Worm (Caenorhabditis elegans) whole organism, L4 larva: ENCODE results near the gene fbxa-95.
A peak's percentile ranks its signal among the peaks of the same experiment; 100 is the strongest.

ENCODE experiments used
- D1046.2 ChIP-seq: fragments of 200-800 bp; sonication (Bioruptor generic); IDR thresholded peaks from 2 replicates; pipeline ENCODE4 v1.3.6; 2022; ENCODE audit warnings: missing genetic modification characterization, missing compliant biosample characterization
- F10B5.3 ChIP-seq: sonication (generic microtip); optimal IDR thresholded peaks from 2 replicates; lab custom pipeline; 2016; ENCODE audit warnings: mild to moderate bottlenecking, missing genetic modification characterization, missing compliant biosample characterization
- F44E2.7 ChIP-seq: fragments of 200-800 bp; sonication (Bioruptor generic); IDR thresholded peaks from 2 replicates; pipeline ENCODE4 v2.1.2; 2022; ENCODE audit warnings: missing genetic modification characterization, missing compliant biosample characterization
- F49E8.2 ChIP-seq: sonication (generic microtip); optimal IDR thresholded peaks from 2 replicates; lab custom pipeline; 2016; ENCODE audit warnings: missing compliant biosample characterization, mild to moderate bottlenecking, missing genetic modification characterization, borderline replicate concordance
- R02D3.7 ChIP-seq: fragments of 150-350 bp; sonication (generic microtip); optimal IDR thresholded peaks from 3 replicates; lab custom pipeline; 2014; ENCODE audit warnings: missing biosample characterization, missing genetic modification characterization
- Y105C5A.15 ChIP-seq: fragments of 200-800 bp; sonication (Bioruptor generic); IDR thresholded peaks from 2 replicates; pipeline ENCODE4 v1.3.6; 2022; ENCODE audit warnings: missing genetic modification characterization, missing compliant biosample characterization
- Y48G9A.11 ChIP-seq: fragments of 200-800 bp; sonication (Bioruptor generic); IDR thresholded peaks from 2 replicates; pipeline ENCODE4 v1.3.6; 2022; ENCODE audit warnings: missing genetic modification reagents, missing genetic modification characterization, missing compliant biosample characterization
- Y5F2A.4 ChIP-seq: fragments of 200-800 bp; sonication (Bioruptor generic); optimal IDR thresholded peaks from 2 replicates; lab custom pipeline; 2018; ENCODE audit warnings: mild to moderate bottlenecking, missing genetic modification characterization, missing compliant biosample characterization
- ZK337.2 ChIP-seq: fragments of 200-800 bp; sonication (Bioruptor generic); IDR thresholded peaks from 2 replicates; pipeline ENCODE4 v1.3.6; 2022; ENCODE audit warnings: missing genetic modification reagents, missing genetic modification characterization, missing compliant biosample characterization
- ZK546.5 ChIP-seq, 2 experiments: sonication (generic microtip); optimal IDR thresholded peaks; 2 replicates each; lab custom pipeline; 2017; ENCODE audit warnings: missing biosample characterization in 2 of 2, missing genetic modification characterization in 2 of 2
- aly-2 ChIP-seq: sonication (generic microtip); optimal IDR thresholded peaks from 2 replicates; lab custom pipeline; 2018; ENCODE audit warnings: missing biosample characterization, missing genetic modification characterization
- arid-1 ChIP-seq: fragments of 200-800 bp; sonication (Bioruptor generic); conservative IDR thresholded peaks from 2 replicates; pipeline ENCODE4 v1.3.6; 2022; ENCODE audit warnings: missing genetic modification reagents, missing genetic modification characterization, missing compliant biosample characterization
- ceh-44 ChIP-seq: fragments of 200-800 bp; sonication (Bioruptor generic); IDR thresholded peaks from 2 replicates; pipeline ENCODE4 v1.3.6; 2022; ENCODE audit warnings: missing genetic modification reagents, missing genetic modification characterization, missing compliant biosample characterization
- ceh-62 ChIP-seq: sonication (generic microtip); optimal IDR thresholded peaks from 2 replicates; lab custom pipeline; 2017; ENCODE audit warnings: missing biosample characterization, missing genetic modification characterization
- ctbp-1 ChIP-seq: fragments of 200-800 bp; sonication (Bioruptor generic); IDR thresholded peaks from 2 replicates; pipeline ENCODE4 v1.3.6; 2022; ENCODE audit warnings: missing genetic modification reagents, missing genetic modification characterization, missing compliant biosample characterization
- daf-8 ChIP-seq: fragments of 200-800 bp; sonication (Bioruptor generic); IDR thresholded peaks from 2 replicates; pipeline ENCODE4 v1.3.6; 2022; ENCODE audit warnings: missing genetic modification characterization, missing compliant biosample characterization
- dmd-9 ChIP-seq: fragments of 200-800 bp; sonication (Bioruptor generic); IDR thresholded peaks from 2 replicates; pipeline ENCODE4 v1.3.6; 2022; ENCODE audit warnings: missing genetic modification reagents, missing genetic modification characterization, missing compliant biosample characterization
- egl-27 ChIP-seq: sonication (generic microtip); optimal IDR thresholded peaks from 3 replicates; lab custom pipeline; 2017; ENCODE audit warnings: missing biosample characterization, missing genetic modification reagents, missing genetic modification characterization
- egl-43 ChIP-seq: fragments of 200-800 bp; sonication (Bioruptor generic); IDR thresholded peaks from 2 replicates; pipeline ENCODE4 v1.3.6; 2022; ENCODE audit warnings: missing genetic modification reagents, missing genetic modification characterization, missing compliant biosample characterization
- fos-1 ChIP-seq: fragments of 150-350 bp; optimal IDR thresholded peaks from 2 replicates; lab custom pipeline; 2014; ENCODE audit warnings: missing biosample characterization, missing genetic modification characterization
- lim-7 ChIP-seq: fragments of 200-800 bp; sonication (Bioruptor generic); IDR thresholded peaks from 2 replicates; pipeline ENCODE4 v1.3.6; 2022; ENCODE audit warnings: missing genetic modification characterization, missing compliant biosample characterization
- lin-13 ChIP-seq: fragments of 150-350 bp; optimal IDR thresholded peaks from 2 replicates; lab custom pipeline; 2014; ENCODE audit warnings: missing biosample characterization, missing genetic modification reagents, missing genetic modification characterization
- lin-38 ChIP-seq: fragments of 200-800 bp; sonication (Bioruptor generic); IDR thresholded peaks from 2 replicates; pipeline ENCODE4 v1.3.6; 2022; ENCODE audit warnings: missing genetic modification reagents, missing genetic modification characterization, missing compliant biosample characterization
- madf-9 ChIP-seq: fragments of 200-800 bp; sonication (Bioruptor generic); conservative IDR thresholded peaks from 2 replicates; pipeline ENCODE4 v1.3.6; 2022; ENCODE audit warnings: missing genetic modification reagents, missing genetic modification characterization, missing compliant biosample characterization
- mdl-1 ChIP-seq, 2 experiments: fragments of 150-350 bp in 1 of 2; sonication (generic microtip) in 1 of 2; optimal IDR thresholded peaks; 2 replicates each; lab custom pipeline; 2014 to 2017; ENCODE audit warnings: missing biosample characterization in 2 of 2, missing genetic modification characterization in 2 of 2
- mdt-29 ChIP-seq: fragments of 200-800 bp; sonication (Bioruptor generic); IDR thresholded peaks from 2 replicates; pipeline ENCODE4 v1.3.6; 2022; ENCODE audit warnings: missing genetic modification reagents, missing genetic modification characterization, missing compliant biosample characterization
- mes-2 ChIP-seq: sonication (generic microtip); optimal IDR thresholded peaks from 2 replicates; lab custom pipeline; 2016; ENCODE audit warnings: missing genotype, mild to moderate bottlenecking, missing genetic modification characterization, missing compliant biosample characterization; ENCODE audit not compliant: poor library complexity, severe bottlenecking
- mxl-3 ChIP-seq: fragments of 200-800 bp; sonication (Bioruptor generic); optimal IDR thresholded peaks from 2 replicates; lab custom pipeline; 2018; ENCODE audit warnings: mild to moderate bottlenecking, missing genetic modification characterization, missing compliant biosample characterization
- nhr-102 ChIP-seq: sonication (generic microtip); optimal IDR thresholded peaks from 2 replicates; lab custom pipeline; 2016; ENCODE audit warnings: mild to moderate bottlenecking, missing genetic modification characterization, moderate library complexity, missing compliant biosample characterization
- nhr-11 ChIP-seq: fragments of 150-350 bp; optimal IDR thresholded peaks from 2 replicates; lab custom pipeline; 2014; ENCODE audit warnings: missing biosample characterization, missing genetic modification characterization
- nhr-111 ChIP-seq: fragments of 200-800 bp; sonication (Bioruptor generic); optimal IDR thresholded peaks from 2 replicates; lab custom pipeline; 2018; ENCODE audit warnings: mild to moderate bottlenecking, missing genetic modification characterization, missing compliant biosample characterization
- nhr-28 ChIP-seq: fragments of 150-350 bp; optimal IDR thresholded peaks from 2 replicates; lab custom pipeline; 2014; ENCODE audit warnings: missing biosample characterization, missing genetic modification characterization
- nhr-42 ChIP-seq: fragments of 200-800 bp; sonication (Bioruptor generic); IDR thresholded peaks from 2 replicates; pipeline ENCODE4 v1.3.6; 2022; ENCODE audit warnings: missing genetic modification characterization, missing compliant biosample characterization
- nhr-76 ChIP-seq: fragments of 150-350 bp; optimal IDR thresholded peaks from 2 replicates; lab custom pipeline; 2014; ENCODE audit warnings: missing biosample characterization, missing genetic modification characterization
- nhr-77 ChIP-seq: fragments of 150-350 bp; optimal IDR thresholded peaks from 2 replicates; lab custom pipeline; 2014; ENCODE audit warnings: missing biosample characterization, missing genetic modification characterization
- rbr-2 ChIP-seq: sonication (generic microtip); optimal IDR thresholded peaks from 2 replicates; lab custom pipeline; 2016; ENCODE audit warnings: missing genotype, missing genetic modification characterization, missing compliant biosample characterization
- saeg-2 ChIP-seq: fragments of 200-800 bp; sonication (Bioruptor generic); IDR thresholded peaks from 2 replicates; pipeline ENCODE4 v1.3.6; 2022; ENCODE audit warnings: missing genetic modification reagents, missing genetic modification characterization, missing compliant biosample characterization
- sdz-12 ChIP-seq: fragments of 200-800 bp; sonication (Bioruptor generic); optimal IDR thresholded peaks from 2 replicates; lab custom pipeline; 2018; ENCODE audit warnings: mild to moderate bottlenecking, missing genetic modification characterization, missing compliant biosample characterization
- set-16 ChIP-seq: fragments of 200-800 bp; sonication (Bioruptor generic); IDR thresholded peaks from 2 replicates; pipeline ENCODE4 v1.3.6; 2022; ENCODE audit warnings: missing genetic modification reagents, missing genetic modification characterization, missing compliant biosample characterization
- skn-1 ChIP-seq: fragments of 150-350 bp; optimal IDR thresholded peaks from 2 replicates; lab custom pipeline; 2014; ENCODE audit warnings: missing biosample characterization, missing genetic modification characterization
- snpc-1.2 ChIP-seq: fragments of 200-800 bp; sonication (Bioruptor generic); IDR thresholded peaks from 2 replicates; pipeline ENCODE4 v1.3.6; 2022; ENCODE audit warnings: missing genetic modification reagents, missing genetic modification characterization, missing compliant biosample characterization
- spr-1 ChIP-seq: sonication (generic microtip); optimal IDR thresholded peaks from 2 replicates; lab custom pipeline; 2016; ENCODE audit warnings: mild to moderate bottlenecking, missing genetic modification characterization, missing compliant biosample characterization
- tag-97 ChIP-seq: fragments of 200-800 bp; sonication (Bioruptor generic); IDR thresholded peaks from 2 replicates; pipeline ENCODE4 v1.3.6; 2022; ENCODE audit warnings: missing genetic modification characterization, missing compliant biosample characterization
- vab-7 ChIP-seq: fragments of 200-800 bp; sonication (Bioruptor generic); IDR thresholded peaks from 2 replicates; pipeline ENCODE4 v1.3.6; 2022; ENCODE audit warnings: missing genetic modification reagents, missing genetic modification characterization, missing compliant biosample characterization
- zag-1 ChIP-seq: fragments of 150-350 bp; optimal IDR thresholded peaks from 2 replicates; lab custom pipeline; 2014; ENCODE audit warnings: missing biosample characterization, missing genetic modification characterization
- zfp-2 ChIP-seq: sonication (generic microtip); optimal IDR thresholded peaks from 2 replicates; lab custom pipeline; 2016; ENCODE audit warnings: mild to moderate bottlenecking, missing genetic modification characterization, missing compliant biosample characterization
- zip-2 ChIP-seq: fragments of 150-350 bp; optimal IDR thresholded peaks from 2 replicates; lab custom pipeline; 2014; ENCODE audit warnings: missing biosample characterization, missing genetic modification characterization

fbxa-95 gene

ce11 chrV:15547727-15548126 lies 23.5 kb upstream of the fbxa-95 start (continued):
- TF ChIP-seq nhr-77 (tag; lab: Kevin White, UChicago) (no peak), ZK546.5 (tag; optimal IDR thresholded peaks at IDR 0.05; lab: Kevin White, UChicago) (no peak), lim-7 (peak; percentile 93), rbr-2 (tag; lab: Kevin White, UChicago) (no peak), spr-1 (tag; lab: Kevin White, UChicago) (peak; percentile 9), dmd-9 (GFP tag; lab: Robert Waterston, UW) (no peak), ceh-44 (GFP tag; lab: Robert Waterston, UW) (peak; percentile 77; the same call in 1 of the 2 replicates), ceh-62 (tag; lab: Kevin White, UChicago) (no peak), F10B5.3 (tag; lab: Kevin White, UChicago) (no peak), arid-1 (peak; percentile 81)

- no peak for TF ChIP-seq F44E2.7
- no peak for TF ChIP-seq mes-2
- 0 out of 2 replicates have a peak, but pooled peaks have one; percentile 14 for TF ChIP-seq egl-43
- TF ChIP-seq set-16: 0 out of 2 replicates have a peak, but pooled peaks have one; percentile 10
- no peak for TF ChIP-seq nhr-111 (GFP tag; lab: Kevin White, UChicago)
- no peak for TF ChIP-seq Y5F2A.4 (GFP tag; lab: Kevin White, UChicago)
- TF ChIP-seq Y48G9A.11 (GFP tag; lab: Robert Waterston, UW): no peak
Observed at ce11 chrV:15550408-15550807, 20.9 kb upstream of the fbxa-95 start.

- TF ChIP-seq spr-1 (tag; lab: Kevin White, UChicago) (peak; percentile 46), saeg-2 (GFP tag; lab: Robert Waterston, UW) (no peak), ZK337.2 (no peak), egl-27 (tag; lab: Kevin White, UChicago) (no peak), nhr-76 (tag; lab: Kevin White, UChicago) (no peak), daf-8 (GFP tag; lab: Robert Waterston, UW) (0 out of 2 replicates have a peak, but pooled peaks have one; percentile 40), fos-1 (tag; lab: Kevin White, UChicago) (no peak), F44E2.7 (0 out of 2 replicates have a peak, but pooled peaks have one; percentile 54), nhr-11 (tag; lab: Kevin White, UChicago) (no peak), set-16 (0 out of 2 replicates have a peak, but pooled peaks have one; percentile 33), zag-1 (tag; lab: Kevin White, UChicago) (no peak), mdt-29 (peak; percentile 76), nhr-28 (tag; lab: Kevin White, UChicago) (peak; percentile 9), nhr-77 (tag; lab: Kevin White, UChicago) (peak; percentile 26), aly-2 (tag; lab: Kevin White, UChicago) (no peak), skn-1 (no peak), mxl-3 (peak; percentile 50), ceh-44 (GFP tag; lab: Robert Waterston, UW) (0 out of 2 replicates have a peak, but pooled peaks have one; percentile 29), dmd-9 (GFP tag; lab: Robert Waterston, UW) (0 out of 2 replicates have a peak, but pooled peaks have one; percentile 32), sdz-12 (GFP tag; lab: Kevin White, UChicago) (peak; percentile 73), F49E8.2 (tag; lab: Kevin White, UChicago) (peak; percentile 2), D1046.2 (GFP tag; lab: Robert Waterston, UW) (peak; percentile 84), ctbp-1 (GFP tag; lab: Robert Waterston, UW) (0 out of 2 replicates have a peak, but pooled peaks have one; percentile 26), zfp-2 (tag; lab: Kevin White, UChicago) (no peak), zip-2 (tag; lab: Kevin White, UChicago) (no peak), mdl-1 (tag; optimal IDR thresholded peaks at IDR 0.05; lab: Kevin White, UChicago) (peak in 1 of 2 experiments; percentile 55), R02D3.7 (no peak), lin-13 (GFP tag; lab: Kevin White, UChicago) (peak; percentile 47), ceh-62 (tag; lab: Kevin White, UChicago) (no peak), snpc-1.2 (peak; percentile 66; the same call in 1 of the 2 replicates), madf-9 (GFP tag; lab: Robert Waterston, UW) (peak; percentile 82), nhr-111 (GFP tag; lab: Kevin White, UChicago) (no peak), vab-7 (GFP tag; lab: Robert Waterston, UW) (peak; percentile 69; the same call in 1 of the 2 replicates), tag-97 (GFP tag; lab: Robert Waterston, UW) (no peak), Y105C5A.15 (GFP tag; lab: Robert Waterston, UW) (peak; percentile 63; the same call in 1 of the 2 replicates), lin-38 (GFP tag; lab: Robert Waterston, UW) (peak; percentile 71), nhr-102 (tag; lab: Kevin White, UChicago) (peak; percentile 54), nhr-42 (GFP tag; lab: Robert Waterston, UW) (peak; percentile 56; the same call in 1 of the 2 replicates)
Observed at ce11 chrV:15551642-15552041, 19.6 kb upstream of the fbxa-95 start.
